Fruit fly (Drosophila melanogaster): ENCODE data around the gene Cad74A.

DNA sequence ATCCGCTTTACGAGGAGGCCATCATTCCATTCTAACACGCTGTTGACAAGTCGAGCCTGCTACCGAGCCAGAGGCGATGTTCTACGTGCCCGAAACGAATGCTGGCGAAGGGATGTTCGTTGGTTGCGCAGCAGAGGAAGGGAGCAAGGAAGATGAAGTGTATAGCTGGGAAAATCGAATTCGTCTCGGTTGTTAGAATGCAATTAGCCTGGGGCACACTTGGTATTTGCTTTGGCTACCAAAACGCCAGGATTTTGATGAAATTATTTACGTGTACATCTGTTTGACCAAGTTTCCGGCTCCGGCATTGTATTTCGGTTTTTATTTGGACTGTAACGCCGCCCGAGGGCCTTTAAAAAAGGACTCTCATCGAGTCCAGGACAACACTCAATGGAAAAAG, 21.9 kb downstream of the Cad74A start:
- TF ChIP-seq bab1 (GFP tag; optimal IDR thresholded peaks at IDR 0.05) = no peak
- no peak for TF ChIP-seq CG14711 (tag; optimal IDR thresholded peaks at IDR 0.05)

Measured in whole organism, adult.